Worm (Caenorhabditis elegans) whole organism, L3 larva: ENCODE results near the gene R12B2.13.

ENCODE experiments used
- lin-39 ChIP-seq: fragments of 150-350 bp; optimal IDR thresholded peaks from 2 replicates; lab custom pipeline; 2018; ENCODE audit warnings: missing biosample characterization, missing genetic modification reagents, missing genetic modification characterization
- zag-1 ChIP-seq: fragments of 150-350 bp; optimal IDR thresholded peaks from 2 replicates; lab custom pipeline; 2014; ENCODE audit warnings: missing biosample characterization, missing genetic modification characterization

DNA sequence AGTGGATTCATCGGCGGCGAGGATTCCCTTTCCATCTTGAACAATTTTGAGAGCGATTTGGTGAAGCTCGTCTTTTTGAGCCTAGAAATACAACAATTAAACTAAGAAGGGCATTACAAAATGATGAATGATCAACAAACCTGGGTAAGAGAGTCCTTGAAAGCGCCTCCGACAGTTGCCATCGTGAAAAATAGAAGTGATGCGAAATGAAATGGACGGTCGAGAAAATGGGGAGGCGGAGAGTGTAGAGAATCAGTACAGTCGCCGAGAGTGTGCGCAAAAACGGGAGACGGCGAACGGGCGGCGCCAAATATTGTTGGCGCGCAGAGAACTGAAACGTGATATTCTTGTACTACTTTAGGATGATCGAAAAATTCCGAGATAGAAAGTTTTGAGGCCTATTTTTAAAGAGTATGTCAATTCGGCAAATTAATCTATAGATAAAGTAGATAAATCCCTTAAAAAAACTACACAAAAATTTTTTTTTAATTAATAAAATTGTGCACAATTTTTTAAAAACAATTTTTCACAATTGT lies 42.9 kb upstream of the R12B2.13 start, which contains the start of gene aldo-2:
- TF ChIP-seq lin-39 (tag; lab: Kevin White, UChicago) (no peak), zag-1 (no peak)
